Fruit fly (Drosophila melanogaster) S2 (cell line): ENCODE measurements around the gene Scox.

Experiments used
- CG8478 ChIP-seq: fragments of >200 bp; optimal IDR thresholded peaks from 2 replicates; lab custom pipeline; 2018
- CTCF ChIP-seq, 2 experiments: fragments of >200 bp; optimal IDR thresholded peaks; 2 replicates each; lab custom pipeline; 2018

DNA sequence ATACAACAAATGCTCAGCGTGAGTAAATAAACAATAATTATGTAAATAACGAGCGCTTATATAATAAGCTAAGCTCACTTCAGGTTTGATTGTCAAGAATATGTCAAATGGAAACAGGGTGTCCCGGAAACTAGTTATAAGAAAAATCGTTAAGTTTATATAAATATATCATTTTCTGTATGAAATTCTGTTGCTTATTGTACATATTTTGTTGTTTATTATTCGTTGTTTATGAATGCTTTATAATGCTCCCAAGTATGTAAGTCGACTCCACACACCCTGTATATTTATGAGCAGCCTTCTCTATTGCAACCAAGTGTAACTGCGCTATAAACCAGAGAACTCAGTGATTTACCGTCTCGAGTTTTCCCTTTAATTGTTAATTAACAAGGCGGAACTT is 38.2 kb downstream of the Scox start:
- no peak for TF ChIP-seq CTCF (optimal IDR thresholded peaks at IDR 0.05; lab: Kevin White, UChicago)
- no peak for TF ChIP-seq CG8478 (lab: Kevin White, UChicago)
